Fruit fly (Drosophila melanogaster) Kc167 (cell line): Measurements from ENCODE around the gene CG32708.

Source experiments
- Sin3A ChIP-seq: fragments of >200 bp; optimal IDR thresholded peaks from 2 replicates; lab custom pipeline; 2018; ENCODE audit warnings: missing external identifiers
- psq ChIP-seq: fragments of >200 bp; optimal IDR thresholded peaks from 2 replicates; lab custom pipeline; 2017; ENCODE audit warnings: missing external identifiers
- ttk ChIP-seq: sonication (Bioruptor generic); optimal IDR thresholded peaks from 2 replicates; lab custom pipeline; 2017; ENCODE audit warnings: missing external identifiers

DNA sequence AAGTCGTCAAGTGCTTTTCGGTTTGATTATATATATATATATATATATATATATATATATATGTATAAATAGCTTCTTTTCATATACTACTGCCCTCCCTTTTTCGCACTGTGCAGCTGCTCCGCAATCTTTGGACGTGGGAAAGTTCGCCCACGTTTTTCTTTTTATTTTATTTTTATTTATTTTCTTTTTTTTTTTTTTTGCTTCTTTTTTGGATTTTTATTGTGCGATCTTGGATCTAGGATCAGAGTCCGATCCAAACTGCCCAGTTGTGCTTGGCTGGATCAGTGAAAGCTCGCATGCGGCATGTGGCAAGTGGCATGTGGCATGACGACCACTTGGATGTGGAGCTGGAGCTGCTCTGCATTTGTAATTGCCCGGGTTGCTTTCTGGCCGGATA lies 22.3 kb upstream of the CG32708 start:
- TF ChIP-seq psq (lab: Kevin White, UChicago): no peak
- TF ChIP-seq ttk (lab: Kevin White, UChicago): no peak
- no peak for TF ChIP-seq Sin3A (lab: Kevin White, UChicago)
